Fruit fly (Drosophila melanogaster): ENCODE results near the gene CG43349.

dm6 chr2L:1239736-1240135, 39.7 kb downstream of the CG43349 start, which contains the start of gene CG5397:
- no peak for TF ChIP-seq EcR (GFP tag; optimal IDR thresholded peaks at IDR 0.05)
- TF ChIP-seq psq (optimal IDR thresholded peaks at IDR 0.05), result no peak
- no peak for TF ChIP-seq usp (GFP tag; optimal IDR thresholded peaks at IDR 0.05)
- no peak for TF ChIP-seq pan (optimal IDR thresholded peaks at IDR 0.05)
- TF ChIP-seq CG8478 (optimal IDR thresholded peaks at IDR 0.05), result no peak
- no peak for TF ChIP-seq Dll (optimal IDR thresholded peaks at IDR 0.05)
